Worm (Caenorhabditis elegans) whole organism, L2 larva: ENCODE results near the gene ife-4.

ENCODE experiments used
- C34F6.9 ChIP-seq: fragments of 150-350 bp; optimal IDR thresholded peaks from 2 replicates; lab custom pipeline; 2014; ENCODE audit warnings: missing biosample characterization, missing genetic modification characterization
- F13H6.1 ChIP-seq: sonication (generic microtip); optimal IDR thresholded peaks from 2 replicates; lab custom pipeline; 2016; ENCODE audit warnings: missing genetic modification characterization, missing compliant biosample characterization
- R02D3.7 ChIP-seq: fragments of 150-350 bp; optimal IDR thresholded peaks from 2 replicates; lab custom pipeline; 2014; ENCODE audit warnings: missing biosample characterization, missing genetic modification characterization
- alr-1 ChIP-seq: fragments of 150-350 bp; optimal IDR thresholded peaks from 2 replicates; lab custom pipeline; 2014; ENCODE audit warnings: missing biosample characterization, missing genetic modification characterization
- aly-2 ChIP-seq: fragments of 150-350 bp; optimal IDR thresholded peaks from 2 replicates; lab custom pipeline; 2014; ENCODE audit warnings: missing biosample characterization, missing genetic modification characterization
- ama-1 ChIP-seq: fragments of 150-350 bp; optimal IDR thresholded peaks from 2 replicates; lab custom pipeline; 2018; ENCODE audit warnings: inconsistent platforms
- blmp-1 ChIP-seq: sonication (generic microtip); optimal IDR thresholded peaks from 2 replicates; lab custom pipeline; 2017; ENCODE audit warnings: missing genetic modification characterization, mild to moderate bottlenecking, missing compliant biosample characterization, antibody characterized with exemption, moderate library complexity; ENCODE audit not compliant: insufficient read depth
- ceh-16 ChIP-seq: fragments of 150-350 bp; optimal IDR thresholded peaks from 2 replicates; lab custom pipeline; 2014; ENCODE audit warnings: missing biosample characterization, missing genetic modification characterization
- ceh-82 ChIP-seq: fragments of 150-350 bp; optimal IDR thresholded peaks from 2 replicates; lab custom pipeline; 2014; ENCODE audit warnings: missing biosample characterization, missing genetic modification characterization
- crh-2 ChIP-seq: sonication (generic microtip); optimal IDR thresholded peaks from 2 replicates; lab custom pipeline; 2017; ENCODE audit warnings: missing biosample characterization, missing genetic modification characterization
- dmd-4 ChIP-seq: sonication (generic microtip); optimal IDR thresholded peaks from 2 replicates; lab custom pipeline; 2017; ENCODE audit warnings: missing biosample characterization, missing genetic modification characterization
- elt-1 ChIP-seq: fragments of 150-350 bp; optimal IDR thresholded peaks from 2 replicates; lab custom pipeline; 2014; ENCODE audit warnings: missing biosample characterization, missing genetic modification characterization
- fos-1 ChIP-seq: fragments of 150-350 bp; optimal IDR thresholded peaks from 2 replicates; lab custom pipeline; 2014; ENCODE audit warnings: missing biosample characterization, missing genetic modification characterization
- gmeb-1 ChIP-seq: fragments of 150-350 bp; optimal IDR thresholded peaks from 2 replicates; lab custom pipeline; 2014; ENCODE audit warnings: missing biosample characterization, missing genetic modification characterization
- lin-13 ChIP-seq: fragments of 150-350 bp; optimal IDR thresholded peaks from 2 replicates; lab custom pipeline; 2014; ENCODE audit warnings: missing biosample characterization, missing genetic modification reagents, missing genetic modification characterization
- lsy-2 ChIP-seq, 2 experiments: fragments of 150-350 bp in 1 of 2; sonication (generic microtip) in 1 of 2; optimal IDR thresholded peaks; 2 replicates each; lab custom pipeline; 2014 to 2017; ENCODE audit warnings: missing biosample characterization in 2 of 2, missing genetic modification characterization in 2 of 2
- mbf-1 ChIP-seq: sonication (generic microtip); optimal IDR thresholded peaks from 2 replicates; lab custom pipeline; 2017; ENCODE audit warnings: missing biosample characterization, missing genetic modification characterization
- mdl-1 ChIP-seq, 2 experiments: fragments of 150-350 bp in 1 of 2; sonication (generic microtip) in 1 of 2; optimal IDR thresholded peaks; 2 replicates each; lab custom pipeline; 2017; ENCODE audit warnings: missing biosample characterization in 2 of 2, missing genetic modification characterization in 2 of 2
- nhr-11 ChIP-seq: fragments of 150-350 bp; optimal IDR thresholded peaks from 2 replicates; lab custom pipeline; 2014; ENCODE audit warnings: missing biosample characterization, missing genetic modification characterization
- nhr-12 ChIP-seq: fragments of 150-350 bp; optimal IDR thresholded peaks from 2 replicates; lab custom pipeline; 2014; ENCODE audit warnings: missing biosample characterization, missing genetic modification characterization
- nhr-129 ChIP-seq: fragments of 150-350 bp; optimal IDR thresholded peaks from 2 replicates; lab custom pipeline; 2014; ENCODE audit warnings: missing biosample characterization, missing genetic modification characterization
- nhr-21 ChIP-seq: fragments of 150-350 bp; optimal IDR thresholded peaks from 2 replicates; lab custom pipeline; 2014; ENCODE audit warnings: missing biosample characterization, missing genetic modification characterization
- nhr-237 ChIP-seq: fragments of 150-350 bp; optimal IDR thresholded peaks from 2 replicates; lab custom pipeline; 2014; ENCODE audit warnings: missing biosample characterization, missing genetic modification characterization
- nhr-6 ChIP-seq: fragments of 150-350 bp; optimal IDR thresholded peaks from 2 replicates; lab custom pipeline; 2014; ENCODE audit warnings: missing biosample characterization, missing genetic modification characterization
- nhr-77 ChIP-seq: fragments of 150-350 bp; optimal IDR thresholded peaks from 2 replicates; lab custom pipeline; 2014; ENCODE audit warnings: missing biosample characterization, missing genetic modification characterization
- peb-1 ChIP-seq: fragments of 150-350 bp; optimal IDR thresholded peaks from 2 replicates; lab custom pipeline; 2014; ENCODE audit warnings: missing biosample characterization, missing genetic modification characterization
- sem-4 ChIP-seq: fragments of 150-350 bp; optimal IDR thresholded peaks from 2 replicates; lab custom pipeline; 2014; ENCODE audit warnings: missing biosample characterization, missing genetic modification reagents, missing genetic modification characterization
- sma-9 ChIP-seq, 2 experiments: fragments of 150-350 bp in 1 of 2; sonication (generic microtip) in 1 of 2; optimal IDR thresholded peaks; 2 replicates each; lab custom pipeline; 2014 to 2016; ENCODE audit warnings: missing genetic modification characterization in 2 of 2, mild to moderate bottlenecking in 1 of 2, missing biosample characterization in 1 of 2, missing compliant biosample characterization in 1 of 2, missing genetic modification reagents in 1 of 2, moderate library complexity in 1 of 2
- snpc-4 ChIP-seq: fragments of 150-350 bp; optimal IDR thresholded peaks from 2 replicates; lab custom pipeline; 2014; ENCODE audit warnings: missing biosample characterization, missing genetic modification characterization
- unc-39 ChIP-seq: fragments of 150-350 bp; optimal IDR thresholded peaks from 2 replicates; lab custom pipeline; 2014; ENCODE audit warnings: missing biosample characterization, missing genetic modification characterization
- unc-55 ChIP-seq: fragments of 150-350 bp; sonication (generic microtip); optimal IDR thresholded peaks from 3 replicates; lab custom pipeline; 2014; ENCODE audit warnings: missing biosample characterization, missing genetic modification reagents, missing genetic modification characterization
- unc-62 ChIP-seq: fragments of 150-350 bp; optimal IDR thresholded peaks from 2 replicates; lab custom pipeline; 2014; ENCODE audit warnings: missing biosample characterization, missing genetic modification reagents, missing genetic modification characterization
- zag-1 ChIP-seq: fragments of 150-350 bp; optimal IDR thresholded peaks from 2 replicates; lab custom pipeline; 2014; ENCODE audit warnings: missing biosample characterization, missing genetic modification characterization
- ztf-4 ChIP-seq: fragments of 150-350 bp; optimal IDR thresholded peaks from 2 replicates; lab custom pipeline; 2014; ENCODE audit warnings: missing biosample characterization, missing genetic modification characterization

The ife-4 gene

DNA sequence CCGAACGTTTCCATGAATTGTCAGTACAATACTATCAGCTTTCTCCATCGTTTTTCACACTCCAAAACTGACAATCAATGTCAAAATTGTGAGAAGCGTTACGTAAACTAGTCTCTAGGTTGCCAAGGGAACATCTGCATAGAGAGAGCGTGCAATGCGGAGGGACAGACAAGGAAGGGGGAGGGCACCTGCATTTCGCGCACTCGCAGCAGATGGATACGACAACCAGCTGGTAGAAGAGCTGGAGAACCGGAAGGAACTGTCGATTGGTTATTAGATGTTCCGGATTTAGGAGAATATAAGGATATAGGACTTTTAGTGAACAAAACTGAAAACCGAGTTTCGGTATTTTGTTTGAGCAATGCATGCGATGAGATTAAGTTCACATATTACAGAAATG, 35.0 kb upstream of the ife-4 start, which contains the start of gene mksr-1:
Gene mksr-1, minus strand, starts transcription at position 144 of the 400 bp plus-strand sequence.
- TF ChIP-seq nhr-12 (tag; lab: Kevin White, UChicago) (no peak), gmeb-1 (tag; lab: Kevin White, UChicago) (no peak), aly-2 (tag; lab: Kevin White, UChicago) (no peak), unc-55 (GFP tag; lab: Kevin White, UChicago) (no peak)

DNA sequence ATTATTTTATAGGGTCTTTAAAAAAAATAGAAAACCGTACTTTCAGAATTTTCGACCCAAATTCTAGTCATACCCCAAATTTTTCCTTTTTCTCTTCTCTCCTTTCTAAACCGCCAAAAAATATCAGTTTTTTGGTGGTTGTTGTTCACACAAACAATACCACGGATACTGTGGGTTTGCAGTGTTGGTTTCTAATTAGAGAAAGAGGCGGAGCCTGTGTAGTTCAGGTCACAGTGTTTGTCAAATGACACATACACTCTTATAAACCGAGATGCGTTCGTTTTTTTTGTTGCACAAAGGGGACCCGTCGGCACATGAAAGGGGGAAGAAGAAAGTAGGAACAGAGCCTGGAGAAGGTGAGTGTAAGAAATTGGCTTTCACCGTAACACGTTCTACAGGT, 31.9 kb upstream of the ife-4 start, which contains the start of gene lim-6:
Gene lim-6, plus strand, starts transcription at position 301 of the 400 bp plus-strand sequence.
- TF ChIP-seq mbf-1 (tag; lab: Kevin White, UChicago) (no peak), blmp-1 (no peak), R02D3.7 (tag; lab: Kevin White, UChicago) (no peak), fos-1 (tag; lab: Kevin White, UChicago) (no peak), alr-1 (tag; lab: Kevin White, UChicago) (no peak), ama-1 (lab: Kevin White, UChicago) (no peak), unc-39 (no peak), elt-1 (tag; lab: Kevin White, UChicago) (no peak), ceh-82 (tag; lab: Kevin White, UChicago) (no peak), C34F6.9 (tag; lab: Kevin White, UChicago) (no peak), dmd-4 (tag; lab: Kevin White, UChicago) (no peak)

DNA sequence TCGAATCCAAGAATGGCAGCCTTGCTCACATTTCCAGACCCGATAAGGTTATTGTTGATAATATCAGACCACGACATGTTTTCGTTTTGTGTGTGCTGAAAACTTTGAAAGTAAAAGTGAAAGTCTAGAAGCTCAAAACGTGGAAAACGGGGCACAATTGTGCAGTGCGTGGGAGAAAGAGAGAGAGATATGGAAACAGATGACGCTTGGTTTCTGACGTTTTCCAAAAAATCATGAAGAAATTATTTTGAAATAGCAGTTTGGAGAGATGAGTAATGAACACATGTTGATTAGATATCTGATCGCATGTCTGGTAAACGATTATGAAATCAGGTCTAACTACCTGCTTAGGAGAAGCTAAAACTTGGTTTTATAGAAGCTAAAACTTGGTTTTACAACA, 23.5 kb upstream of the ife-4 start, which contains the start of gene pfn-3:
Gene pfn-3, minus strand, starts transcription at position 101 of the 400 bp plus-strand sequence.
- TF ChIP-seq blmp-1 (no peak), nhr-237 (no peak), nhr-77 (tag; lab: Kevin White, UChicago) (no peak), zag-1 (tag; lab: Kevin White, UChicago) (no peak), nhr-6 (tag; lab: Kevin White, UChicago) (no peak), sem-4 (tag; lab: Kevin White, UChicago) (no peak), aly-2 (tag; lab: Kevin White, UChicago) (no peak), dmd-4 (tag; lab: Kevin White, UChicago) (no peak), sma-9 (GFP tag; optimal IDR thresholded peaks at IDR 0.05; lab: Kevin White, UChicago) (peak; percentile 50), sma-9 (tag; optimal IDR thresholded peaks at IDR 0.05; lab: Kevin White, UChicago) (no peak), C34F6.9 (tag; lab: Kevin White, UChicago) (peak; percentile 9), nhr-129 (peak; percentile 48), ceh-16 (no peak)

DNA sequence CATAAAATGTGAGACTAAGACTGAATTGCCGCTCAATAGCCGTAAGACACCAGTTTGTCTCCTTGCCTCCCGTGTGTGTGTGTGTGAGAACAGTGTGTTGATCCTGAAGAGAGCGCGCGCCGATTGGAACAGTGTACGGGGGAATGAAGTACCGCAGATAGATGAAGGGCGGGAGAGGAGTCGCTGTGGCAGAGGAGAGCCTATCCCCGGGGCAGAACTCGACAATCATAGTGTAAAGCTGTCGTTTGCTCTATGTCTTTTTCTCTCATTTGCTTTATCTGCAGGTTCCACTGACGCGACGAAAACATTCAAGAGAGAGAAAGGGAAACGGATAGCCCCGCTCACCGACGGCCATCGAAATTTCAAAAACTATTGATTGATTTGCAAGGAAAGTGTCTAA, 22.1 kb upstream of the ife-4 start:
- TF ChIP-seq lsy-2 (tag; optimal IDR thresholded peaks at IDR 0.05; lab: Kevin White, UChicago) (no peak), F13H6.1 (tag; lab: Kevin White, UChicago) (peak; percentile 71), sma-9 (GFP tag; optimal IDR thresholded peaks at IDR 0.05; lab: Kevin White, UChicago) (peak; percentile 48), sma-9 (tag; optimal IDR thresholded peaks at IDR 0.05; lab: Kevin White, UChicago) (no peak), C34F6.9 (tag; lab: Kevin White, UChicago) (peak; percentile 6), dmd-4 (tag; lab: Kevin White, UChicago) (no peak), nhr-21 (tag; lab: Kevin White, UChicago) (no peak), snpc-4 (tag; lab: Kevin White, UChicago) (no peak)
- TF ChIP-seq, all 48 proteins: peak for 3

DNA sequence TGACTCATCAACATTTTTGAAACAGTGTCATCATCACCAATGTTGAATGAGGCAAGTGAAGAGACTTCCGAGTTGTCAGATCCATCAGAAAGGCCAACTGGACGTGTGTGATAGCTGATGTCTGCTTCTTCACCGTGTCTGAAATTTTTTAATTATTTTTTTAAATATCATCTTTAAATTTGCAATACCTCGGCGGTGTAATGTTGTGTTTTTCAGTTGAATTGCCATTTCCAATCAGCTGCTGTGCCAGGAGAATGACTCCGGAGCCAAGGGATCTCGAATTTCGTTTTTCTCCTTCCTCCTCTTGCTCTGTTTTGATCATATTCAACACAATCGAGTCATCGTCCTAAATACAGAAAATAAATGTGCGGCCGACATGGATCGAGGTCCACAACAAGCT, 19.0 kb upstream of the ife-4 start:
- TF ChIP-seq unc-62 (GFP tag; lab: Kevin White, UChicago) (no peak), F13H6.1 (tag; lab: Kevin White, UChicago) (no peak), nhr-11 (tag; lab: Kevin White, UChicago) (no peak), elt-1 (tag; lab: Kevin White, UChicago) (no peak), crh-2 (tag; lab: Kevin White, UChicago) (no peak), peb-1 (tag; lab: Kevin White, UChicago) (no peak), C34F6.9 (tag; lab: Kevin White, UChicago) (no peak), lin-13 (GFP tag; lab: Kevin White, UChicago) (no peak), snpc-4 (tag; lab: Kevin White, UChicago) (no peak), ztf-4 (tag; lab: Kevin White, UChicago) (no peak), nhr-12 (tag; lab: Kevin White, UChicago) (no peak), mdl-1 (tag; optimal IDR thresholded peaks at IDR 0.05; lab: Kevin White, UChicago) (no peak), dmd-4 (tag; lab: Kevin White, UChicago) (no peak)
